Fruit fly (Drosophila melanogaster): ENCODE data around the gene CecB.

- TF ChIP-seq Myc (optimal IDR thresholded peaks at IDR 0.05), result no peak
- TF ChIP-seq psq (optimal IDR thresholded peaks at IDR 0.05), result no peak
- TF ChIP-seq insv (optimal IDR thresholded peaks at IDR 0.05), result no peak
- TF ChIP-seq Sin3A (optimal IDR thresholded peaks at IDR 0.05), result no peak
- TF ChIP-seq h (optimal IDR thresholded peaks at IDR 0.05), result no peak
- TF ChIP-seq ttk (optimal IDR thresholded peaks at IDR 0.05), result no peak
Observed at dm6 chr3R:30203104-30203986, 10.3 kb downstream of the CecB start.
